Worm (Caenorhabditis elegans) whole organism, L1 larva: Measurements from ENCODE around the gene C14A11.2.
A peak's percentile ranks its signal among the peaks of the same experiment; 100 is the strongest.

Experiments
- C34B4.2 ChIP-seq: sonication (generic microtip); optimal IDR thresholded peaks from 2 replicates; lab custom pipeline; 2017; ENCODE audit warnings: mild to moderate bottlenecking, missing genetic modification characterization, missing compliant biosample characterization
- aha-1 ChIP-seq: fragments of 150-350 bp; optimal IDR thresholded peaks from 2 replicates; lab custom pipeline; 2014; ENCODE audit warnings: missing biosample characterization, missing genetic modification characterization
- alr-1 ChIP-seq: fragments of 200-800 bp; sonication (Bioruptor generic); optimal IDR thresholded peaks from 2 replicates; lab custom pipeline; 2018; ENCODE audit warnings: borderline replicate concordance, mild to moderate bottlenecking, missing genetic modification characterization, missing compliant biosample characterization
- aly-2 ChIP-seq: fragments of 150-350 bp; optimal IDR thresholded peaks from 2 replicates; lab custom pipeline; 2014; ENCODE audit warnings: missing biosample characterization, missing genetic modification characterization
- ama-1 ChIP-seq: fragments of 150-350 bp; optimal IDR thresholded peaks from 2 replicates; lab custom pipeline; 2014
- ceh-63 ChIP-seq: fragments of 200-800 bp; sonication (Bioruptor generic); optimal IDR thresholded peaks from 2 replicates; lab custom pipeline; 2018; ENCODE audit warnings: mild to moderate bottlenecking, missing genetic modification characterization, missing compliant biosample characterization
- ceh-8 ChIP-seq: fragments of 200-800 bp; sonication (Bioruptor generic); optimal IDR thresholded peaks from 2 replicates; lab custom pipeline; 2018; ENCODE audit warnings: mild to moderate bottlenecking, missing genetic modification characterization, moderate library complexity, missing compliant biosample characterization
- dsc-1 ChIP-seq: sonication (generic microtip); optimal IDR thresholded peaks from 2 replicates; lab custom pipeline; 2016; ENCODE audit warnings: mild to moderate bottlenecking, missing genetic modification characterization, missing compliant biosample characterization
- efl-3 ChIP-seq: fragments of 200-800 bp; sonication (Bioruptor generic); optimal IDR thresholded peaks from 2 replicates; lab custom pipeline; 2018; ENCODE audit warnings: mild to moderate bottlenecking, missing genetic modification characterization, missing compliant biosample characterization
- elt-2 ChIP-seq: sonication (generic microtip); optimal IDR thresholded peaks from 2 replicates; lab custom pipeline; 2016; ENCODE audit warnings: missing genetic modification characterization, mild to moderate bottlenecking, inconsistent platforms, missing compliant biosample characterization, missing genetic modification reagents
- fkh-4 ChIP-seq: sonication (generic microtip); optimal IDR thresholded peaks from 2 replicates; lab custom pipeline; 2016; ENCODE audit warnings: missing compliant biosample characterization, missing genetic modification characterization, borderline replicate concordance
- fkh-8 ChIP-seq: sonication (generic microtip); optimal IDR thresholded peaks from 2 replicates; lab custom pipeline; 2016; ENCODE audit warnings: mild to moderate bottlenecking, missing genetic modification characterization, missing compliant biosample characterization
- grh-1 ChIP-seq: fragments of 200-800 bp; sonication (Bioruptor generic); IDR thresholded peaks from 2 replicates; pipeline ENCODE4 v1.3.6; 2022; ENCODE audit warnings: missing genetic modification reagents, missing genetic modification characterization, missing compliant biosample characterization
- hlh-4 ChIP-seq: sonication (generic microtip); optimal IDR thresholded peaks from 2 replicates; lab custom pipeline; 2016; ENCODE audit warnings: mild to moderate bottlenecking, missing genetic modification characterization, missing compliant biosample characterization
- hpl-2 ChIP-seq: fragments of 150-350 bp; optimal IDR thresholded peaks from 2 replicates; lab custom pipeline; 2014; ENCODE audit warnings: missing biosample characterization, missing genetic modification reagents, missing genetic modification characterization
- lin-14 ChIP-seq: fragments of 200-800 bp; sonication (Bioruptor generic); optimal IDR thresholded peaks from 2 replicates; lab custom pipeline; 2018; ENCODE audit warnings: mild to moderate bottlenecking, missing genetic modification characterization, moderate library complexity, missing compliant biosample characterization
- lin-15B ChIP-seq: fragments of 150-350 bp; sonication (generic microtip); optimal IDR thresholded peaks from 3 replicates; lab custom pipeline; 2014; ENCODE audit warnings: missing biosample characterization, missing genetic modification characterization
- lin-35 ChIP-seq, 2 experiments: fragments of 150-350 bp; optimal IDR thresholded peaks; 2 replicates each; lab custom pipeline; 2014; ENCODE audit warnings: missing biosample characterization in 2 of 2, missing genetic modification characterization in 2 of 2, missing genetic modification reagents in 2 of 2
- lin-39 ChIP-seq: fragments of 150-350 bp; optimal IDR thresholded peaks from 2 replicates; lab custom pipeline; 2014; ENCODE audit warnings: missing biosample characterization, missing genetic modification reagents, missing genetic modification characterization
- lsy-2 ChIP-seq, 2 experiments: fragments of 150-350 bp; optimal IDR thresholded peaks; 2 replicates each; lab custom pipeline; 2014; ENCODE audit warnings: missing biosample characterization in 2 of 2, missing genetic modification characterization in 2 of 2
- mdl-1 ChIP-seq, 2 experiments: fragments of 150-350 bp; optimal IDR thresholded peaks; 2 replicates each; lab custom pipeline; 2014 to 2017; ENCODE audit warnings: missing biosample characterization in 2 of 2, missing genetic modification characterization in 2 of 2, inconsistent platforms in 1 of 2
- mef-2 ChIP-seq: fragments of 150-350 bp; optimal IDR thresholded peaks from 2 replicates; lab custom pipeline; 2014; ENCODE audit warnings: missing biosample characterization, missing genetic modification characterization
- mep-1 ChIP-seq: fragments of 150-350 bp; optimal IDR thresholded peaks from 2 replicates; lab custom pipeline; 2014; ENCODE audit warnings: missing biosample characterization, missing genetic modification characterization
- nhr-11 ChIP-seq: fragments of 150-350 bp; optimal IDR thresholded peaks from 2 replicates; lab custom pipeline; 2014; ENCODE audit warnings: missing biosample characterization, missing genetic modification characterization
- nhr-12 ChIP-seq: sonication (generic microtip); optimal IDR thresholded peaks from 2 replicates; lab custom pipeline; 2017; ENCODE audit warnings: missing biosample characterization, missing genetic modification characterization
- nhr-19 ChIP-seq: fragments of 200-800 bp; sonication (Bioruptor generic); conservative IDR thresholded peaks from 2 replicates; pipeline ENCODE4 v1.3.6; 2022; ENCODE audit warnings: missing genetic modification characterization, missing compliant biosample characterization
- nhr-28 ChIP-seq: fragments of 150-350 bp; optimal IDR thresholded peaks from 2 replicates; lab custom pipeline; 2014; ENCODE audit warnings: missing biosample characterization, missing genetic modification characterization
- nhr-47 ChIP-seq: sonication (generic microtip); optimal IDR thresholded peaks from 2 replicates; lab custom pipeline; 2016; ENCODE audit warnings: mild to moderate bottlenecking, missing genetic modification characterization, moderate library complexity, missing compliant biosample characterization
- nhr-71 ChIP-seq: sonication (generic microtip); optimal IDR thresholded peaks from 2 replicates; lab custom pipeline; 2016; ENCODE audit warnings: mild to moderate bottlenecking, missing genetic modification characterization, moderate library complexity, missing compliant biosample characterization
- nhr-85 ChIP-seq: sonication (generic microtip); peaks from one replicate; lab custom pipeline; 2016; ENCODE audit warnings: missing genetic modification characterization, inconsistent platforms, missing compliant biosample characterization
- pqm-1 ChIP-seq: sonication (generic microtip); optimal IDR thresholded peaks from 3 replicates; lab custom pipeline; 2017; ENCODE audit warnings: missing biosample characterization, missing genetic modification characterization
- rnt-1 ChIP-seq: sonication (generic microtip); optimal IDR thresholded peaks from 2 replicates; lab custom pipeline; 2016; ENCODE audit warnings: mild to moderate bottlenecking, missing genetic modification characterization, moderate library complexity, missing compliant biosample characterization
- snpc-4 ChIP-seq: fragments of 150-350 bp; optimal IDR thresholded peaks from 2 replicates; lab custom pipeline; 2014; ENCODE audit warnings: missing biosample characterization, missing genetic modification characterization
- snu-23 ChIP-seq: sonication (generic microtip); optimal IDR thresholded peaks from 2 replicates; lab custom pipeline; 2016; ENCODE audit warnings: missing genetic modification characterization, missing compliant biosample characterization
- sptf-1 ChIP-seq: fragments of 150-350 bp; optimal IDR thresholded peaks from 2 replicates; lab custom pipeline; 2014; ENCODE audit warnings: missing biosample characterization, missing genetic modification characterization
- tbx-2 ChIP-seq: sonication (generic microtip); optimal IDR thresholded peaks from 2 replicates; lab custom pipeline; 2016; ENCODE audit warnings: missing genetic modification characterization, missing compliant biosample characterization
- tlp-1 ChIP-seq: fragments of 150-350 bp; optimal IDR thresholded peaks from 2 replicates; lab custom pipeline; 2014; ENCODE audit warnings: missing biosample characterization, missing genetic modification characterization
- unc-30 ChIP-seq: sonication (generic microtip); optimal IDR thresholded peaks from 2 replicates; lab custom pipeline; 2017; ENCODE audit warnings: missing biosample characterization, missing genetic modification characterization
- vab-15 ChIP-seq: sonication (generic microtip); optimal IDR thresholded peaks from 2 replicates; lab custom pipeline; 2017; ENCODE audit warnings: missing genotype, mild to moderate bottlenecking, missing genetic modification characterization, missing compliant biosample characterization
- zip-4 ChIP-seq: fragments of 200-800 bp; sonication (Bioruptor generic); optimal IDR thresholded peaks from 2 replicates; lab custom pipeline; 2018; ENCODE audit warnings: mild to moderate bottlenecking, missing genetic modification characterization, moderate library complexity, missing compliant biosample characterization

The C14A11.2 gene

ce11 chrX:2809611-2810010 is 6.7 kb downstream of the C14A11.2 start, which contains the start of gene C14A11.9 (continued):
- TF ChIP-seq C34B4.2 (no peak), dsc-1 (tag; lab: Kevin White, UChicago) (peak; percentile 95), pqm-1 (tag; lab: Kevin White, UChicago) (no peak), vab-15 (tag; lab: Kevin White, UChicago) (no peak), elt-2 (tag; lab: Kevin White, UChicago) (peak; percentile 91), lin-15B (tag; lab: Kevin White, UChicago) (peak; percentile 16), nhr-12 (peak; percentile 2), alr-1 (tag; lab: Kevin White, UChicago) (no peak), fkh-4 (peak; percentile 44), unc-30 (tag; lab: Kevin White, UChicago) (no peak), sptf-1 (no peak), fkh-8 (peak; percentile 91), zip-4 (GFP tag; lab: Kevin White, UChicago) (peak; percentile 77), tlp-1 (tag; lab: Kevin White, UChicago) (no peak), ama-1 (lab: Kevin White, UChicago) (no peak), ceh-63 (no peak), efl-3 (GFP tag; lab: Kevin White, UChicago) (peak; percentile 52), ceh-8 (GFP tag; lab: Kevin White, UChicago) (peak; percentile 81), lin-35 (GFP tag; optimal IDR thresholded peaks at IDR 0.05; lab: Kevin White, UChicago) (peak; percentile 78 to 90), hlh-4 (tag; lab: Kevin White, UChicago) (no peak), rnt-1 (tag; lab: Kevin White, UChicago) (peak; percentile 96), nhr-19 (GFP tag; lab: Robert Waterston, UW) (peak; percentile 90), nhr-11 (peak; percentile 72), mef-2 (tag; lab: Kevin White, UChicago) (peak; percentile 33), lin-39 (peak; percentile 93), grh-1 (GFP tag; lab: Robert Waterston, UW) (peak; percentile 80), nhr-47 (tag; lab: Kevin White, UChicago) (peak; percentile 97), nhr-71 (tag; lab: Kevin White, UChicago) (peak; percentile 95), nhr-85 (peak; percentile 96), mdl-1 (tag; optimal IDR thresholded peaks at IDR 0.05; lab: Kevin White, UChicago) (peak in 1 of 2 experiments; percentile 87), tbx-2 (tag; lab: Kevin White, UChicago) (peak; percentile 96), nhr-28 (tag; lab: Kevin White, UChicago) (no peak), snu-23 (GFP tag; lab: Kevin White, UChicago) (peak; percentile 97), hpl-2 (peak; percentile 72), mep-1 (tag; lab: Kevin White, UChicago) (peak; percentile 98), snpc-4 (tag; lab: Kevin White, UChicago) (peak; percentile 86), aha-1 (peak; percentile 64), aly-2 (tag; lab: Kevin White, UChicago) (peak; percentile 76)

- TF ChIP-seq fkh-8 (peak; percentile 11), nhr-71 (tag; lab: Kevin White, UChicago) (peak; percentile 12), snu-23 (GFP tag; lab: Kevin White, UChicago) (peak; percentile 5), nhr-85 (no peak), mep-1 (tag; lab: Kevin White, UChicago) (no peak), sptf-1 (no peak), lin-14 (GFP tag; lab: Kevin White, UChicago) (peak; percentile 55), lsy-2 (tag; optimal IDR thresholded peaks at IDR 0.05; lab: Kevin White, UChicago) (peak in 1 of 2 experiments; percentile 5), nhr-47 (tag; lab: Kevin White, UChicago) (peak; percentile 20), alr-1 (tag; lab: Kevin White, UChicago) (no peak)
- TF ChIP-seq, all 84 proteins: peak for 6
Measured at ce11 chrX:2814097-2814720, 11.3 kb downstream of the C14A11.2 start, which contains the start of gene C14A11.6. TSS of gene C14A11.6 (minus strand) at chrX:2814147.
